Fruit fly (Drosophila melanogaster) whole organism, adult: ENCODE results near the gene CG1324.

Experiments used
- CG11617 ChIP-seq: fragments of 200-800 bp; sonication (Bioruptor generic); optimal IDR thresholded peaks from 2 replicates; lab custom pipeline; 2017; ENCODE audit warnings: mild to moderate bottlenecking, missing biosample characterization, missing genetic modification reagents, missing genetic modification characterization
- CG12768 ChIP-seq: fragments of 200-800 bp; sonication (Bioruptor generic); optimal IDR thresholded peaks from 2 replicates; lab custom pipeline; 2017; ENCODE audit warnings: missing biosample characterization, missing genetic modification characterization, mild to moderate bottlenecking, moderate library complexity, missing genetic modification reagents
- CG14711 ChIP-seq: fragments of 200-800 bp; sonication (Bioruptor generic); optimal IDR thresholded peaks from 2 replicates; lab custom pipeline; 2018; ENCODE audit warnings: missing biosample characterization, mild to moderate bottlenecking, missing genetic modification characterization, moderate library complexity
- CG1620 ChIP-seq: fragments of 200-800 bp; sonication (Bioruptor generic); optimal IDR thresholded peaks from 2 replicates; lab custom pipeline; 2016; ENCODE audit warnings: missing biosample characterization, missing genetic modification characterization
- CG33017 ChIP-seq: fragments of 200-800 bp; sonication (Bioruptor generic); optimal IDR thresholded peaks from 2 replicates; lab custom pipeline; 2018; ENCODE audit warnings: missing biosample characterization, mild to moderate bottlenecking, missing genetic modification characterization, moderate library complexity
- CG5204 ChIP-seq: fragments of 200-800 bp; sonication (Bioruptor generic); optimal IDR thresholded peaks from 2 replicates; lab custom pipeline; 2016; ENCODE audit warnings: missing biosample characterization, missing genetic modification characterization
- CG7045 ChIP-seq: fragments of 200-800 bp; sonication (Bioruptor generic); optimal IDR thresholded peaks from 2 replicates; lab custom pipeline; 2017; ENCODE audit warnings: missing biosample characterization, mild to moderate bottlenecking, missing genetic modification characterization
- CG7101 ChIP-seq: fragments of 200-800 bp; sonication (Bioruptor generic); optimal IDR thresholded peaks from 2 replicates; lab custom pipeline; 2018; ENCODE audit warnings: missing biosample characterization, mild to moderate bottlenecking, missing genetic modification characterization, moderate library complexity
- Clk ChIP-seq: fragments of 200-800 bp; sonication (Bioruptor generic); optimal IDR thresholded peaks from 2 replicates; lab custom pipeline; 2017; ENCODE audit warnings: missing biosample characterization, missing genetic modification characterization
- Crg-1 ChIP-seq: fragments of 200-800 bp; sonication (Bioruptor generic); optimal IDR thresholded peaks from 2 replicates; lab custom pipeline; 2016; ENCODE audit warnings: missing biosample characterization, missing genetic modification characterization
- Hr96 ChIP-seq: fragments of 200-800 bp; sonication (Bioruptor generic); optimal IDR thresholded peaks from 2 replicates; lab custom pipeline; 2016; ENCODE audit warnings: missing biosample characterization, missing genetic modification characterization
- Mnt ChIP-seq: fragments of 200-800 bp; sonication (Bioruptor generic); optimal IDR thresholded peaks from 2 replicates; lab custom pipeline; 2016; ENCODE audit warnings: missing biosample characterization, mild to moderate bottlenecking, missing genetic modification characterization
- bab1 ChIP-seq: fragments of 200-800 bp; sonication (Bioruptor generic); optimal IDR thresholded peaks from 3 replicates; lab custom pipeline; 2019; ENCODE audit warnings: missing biosample characterization, mild to moderate bottlenecking, missing genetic modification characterization, moderate library complexity
- cic ChIP-seq: fragments of 200-800 bp; sonication (Bioruptor generic); optimal IDR thresholded peaks from 2 replicates; lab custom pipeline; 2017; ENCODE audit warnings: missing biosample characterization, mild to moderate bottlenecking, missing genetic modification characterization, moderate library complexity
- cnc ChIP-seq, 2 experiments: fragments of >200 bp; optimal IDR thresholded peaks; 2 replicates each; lab custom pipeline; 2017
- kay ChIP-seq: fragments of 200-800 bp; sonication (Bioruptor generic); peaks from one replicate; lab custom pipeline; 2016; ENCODE audit warnings: missing biosample characterization, missing genetic modification characterization, borderline replicate concordance
- ovo ChIP-seq: fragments of 200-800 bp; sonication (Bioruptor generic); optimal IDR thresholded peaks from 2 replicates; lab custom pipeline; 2016; ENCODE audit warnings: missing biosample characterization, missing genetic modification characterization
- pad ChIP-seq: fragments of 200-800 bp; sonication (Bioruptor generic); optimal IDR thresholded peaks from 3 replicates; lab custom pipeline; 2017; ENCODE audit warnings: missing biosample characterization, missing genetic modification characterization, mild to moderate bottlenecking, moderate library complexity, missing genetic modification reagents
- tj ChIP-seq: fragments of 200-800 bp; sonication (Bioruptor generic); optimal IDR thresholded peaks from 3 replicates; lab custom pipeline; 2017; ENCODE audit warnings: missing biosample characterization, mild to moderate bottlenecking, missing genetic modification characterization, moderate library complexity
- toe ChIP-seq: fragments of 200-800 bp; sonication (Bioruptor generic); optimal IDR thresholded peaks from 2 replicates; lab custom pipeline; 2016; ENCODE audit warnings: missing biosample characterization, missing genetic modification characterization

CG1324 gene

DNA sequence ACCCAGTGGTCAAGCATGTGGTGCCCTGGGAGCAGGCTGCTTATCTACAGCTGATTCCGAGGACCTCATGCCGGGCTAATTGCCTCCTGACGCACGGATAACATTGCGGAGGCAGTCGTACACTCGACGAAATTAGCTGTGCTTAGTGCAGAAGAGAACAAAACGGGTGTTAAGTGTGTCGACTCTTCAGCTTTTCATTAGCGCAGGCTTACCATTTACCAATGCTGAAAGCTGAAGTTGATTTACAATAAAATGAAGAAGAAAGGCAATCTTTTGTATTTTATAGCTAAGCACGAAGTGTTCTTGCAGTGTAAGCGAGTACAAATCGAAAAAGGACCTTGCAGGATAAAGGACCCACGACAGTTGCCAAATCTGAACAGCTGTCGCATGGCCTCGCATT lies 17.4 kb upstream of the CG1324 start:
- TF ChIP-seq Clk (no peak), Mnt (GFP tag; lab: Kevin White, UChicago) (no peak), cic (no peak), Crg-1 (GFP tag; lab: Kevin White, UChicago) (no peak), CG11617 (GFP tag; lab: Kevin White, UChicago) (no peak)

DNA sequence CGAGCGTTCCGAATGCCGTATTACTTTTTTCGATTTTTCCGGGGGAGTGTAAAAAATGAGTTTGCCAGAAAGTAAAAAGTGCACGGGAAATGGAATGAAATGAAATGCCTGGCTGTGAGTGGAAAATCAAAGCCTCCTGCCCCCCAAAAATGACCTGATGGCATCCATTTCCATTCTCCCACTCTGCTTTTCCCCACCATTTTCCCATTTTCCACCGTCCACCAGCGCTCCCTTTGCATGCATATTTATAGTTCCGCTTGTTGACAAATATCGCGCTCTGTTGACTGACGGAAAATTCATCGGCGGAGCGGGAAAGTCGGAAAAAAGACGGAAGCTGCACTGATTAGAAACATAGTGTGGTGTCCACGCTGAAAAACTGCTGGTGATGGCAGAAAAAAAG lies 10.1 kb upstream of the CG1324 start, which contains the start of gene CG15452:
Gene CG15452, minus strand, starts transcription at position 101 of the 400 bp plus-strand sequence.
- TF ChIP-seq kay (GFP tag; lab: Kevin White, UChicago) (no peak), CG7045 (GFP tag; lab: Kevin White, UChicago) (no peak), CG14711 (tag; lab: Kevin White, UChicago) (no peak), Hr96 (no peak), cic (no peak), CG11617 (GFP tag; lab: Kevin White, UChicago) (no peak), bab1 (GFP tag; lab: Kevin White, UChicago) (no peak), ovo (GFP tag; lab: Kevin White, UChicago) (no peak), CG7101 (no peak)

DNA sequence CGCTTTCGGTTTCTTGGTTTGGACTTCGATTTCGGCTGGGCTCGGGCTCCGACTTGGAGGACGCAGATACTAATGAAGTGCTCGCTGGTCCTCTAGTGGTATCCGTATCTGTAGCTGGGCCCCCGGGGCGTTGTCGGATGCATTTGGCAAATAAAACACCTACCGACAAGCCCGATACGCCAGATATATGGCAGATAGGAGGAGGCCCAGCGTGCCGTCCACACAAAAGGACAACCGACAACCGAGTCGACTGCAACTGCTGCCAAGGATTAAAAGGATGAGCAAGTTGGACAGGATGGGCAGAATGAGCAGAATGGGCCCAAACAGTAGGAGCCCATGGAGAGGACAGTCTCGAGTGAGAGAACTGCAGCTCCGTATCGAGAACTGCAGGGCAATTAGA lies 3.8 kb upstream of the CG1324 start:
- TF ChIP-seq CG11617 (GFP tag; lab: Kevin White, UChicago), result no peak
- TF ChIP-seq bab1 (GFP tag; lab: Kevin White, UChicago), result no peak
- TF ChIP-seq Mnt (GFP tag; lab: Kevin White, UChicago), result no peak
- TF ChIP-seq CG12768 (GFP tag; lab: Kevin White, UChicago), result no peak
- no peak for TF ChIP-seq Hr96
- no peak for TF ChIP-seq toe
- no peak for TF ChIP-seq pad (GFP tag; lab: Kevin White, UChicago)
- TF ChIP-seq CG5204 (GFP tag; lab: Kevin White, UChicago), result no peak
- TF ChIP-seq kay (GFP tag; lab: Kevin White, UChicago), result no peak
- TF ChIP-seq tj (GFP tag; lab: Kevin White, UChicago), result no peak
- TF ChIP-seq Crg-1 (GFP tag; lab: Kevin White, UChicago), result no peak
- no peak for TF ChIP-seq cic
- TF ChIP-seq Clk, result no peak
- no peak for TF ChIP-seq ovo (GFP tag; lab: Kevin White, UChicago)
- TF ChIP-seq CG1620 (GFP tag; lab: Kevin White, UChicago), result no peak
- no peak for TF ChIP-seq cnc (optimal IDR thresholded peaks at IDR 0.05; lab: Kevin White, UChicago)
- TF ChIP-seq CG7045 (GFP tag; lab: Kevin White, UChicago), result no peak

DNA sequence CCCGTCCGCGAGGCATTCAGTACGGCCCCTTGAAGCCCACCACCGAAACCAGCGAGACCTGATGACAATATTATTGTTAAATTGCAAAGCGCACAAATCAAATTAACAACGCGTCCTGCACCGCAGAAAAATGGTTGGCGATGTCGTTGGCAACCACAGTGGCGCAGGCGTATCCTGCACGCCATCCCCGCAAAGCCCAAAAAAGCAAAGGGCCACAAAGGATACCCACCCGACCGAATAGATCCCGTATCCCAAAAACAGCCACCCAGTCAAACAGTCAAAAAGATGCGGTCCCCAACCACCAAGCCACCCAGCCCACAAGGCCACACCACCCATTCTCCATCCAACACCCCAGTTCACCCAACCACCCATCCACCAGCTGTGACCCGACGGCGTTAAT lies 4.3 kb downstream of the CG1324 start:
- no peak for TF ChIP-seq pad (GFP tag; lab: Kevin White, UChicago)
- TF ChIP-seq Mnt (GFP tag; lab: Kevin White, UChicago), result no peak
- no peak for TF ChIP-seq CG14711 (tag; lab: Kevin White, UChicago)
- TF ChIP-seq cic, result no peak

DNA sequence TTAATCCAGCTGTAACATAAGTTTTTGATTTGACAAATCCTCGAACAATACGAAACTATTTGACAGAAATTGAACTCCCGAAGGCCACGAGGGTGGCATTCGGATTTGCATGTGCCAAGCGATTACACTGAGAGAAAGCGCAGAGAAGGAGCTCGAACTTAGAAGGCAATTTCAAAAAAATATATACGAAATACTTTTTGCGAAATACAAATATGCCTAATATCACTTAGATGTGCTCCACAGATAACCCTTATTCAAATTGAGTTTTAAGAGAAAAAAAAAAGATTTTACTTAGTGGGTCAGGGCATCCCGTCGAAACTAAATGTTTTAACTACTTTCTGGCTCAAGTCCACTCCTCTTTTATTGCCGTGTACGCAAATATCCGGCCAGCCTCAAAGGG lies 7.2 kb downstream of the CG1324 start:
- TF ChIP-seq CG33017 (no peak), toe (no peak), CG12768 (GFP tag; lab: Kevin White, UChicago) (no peak), pad (GFP tag; lab: Kevin White, UChicago) (no peak), Clk (no peak), Crg-1 (GFP tag; lab: Kevin White, UChicago) (no peak)

DNA sequence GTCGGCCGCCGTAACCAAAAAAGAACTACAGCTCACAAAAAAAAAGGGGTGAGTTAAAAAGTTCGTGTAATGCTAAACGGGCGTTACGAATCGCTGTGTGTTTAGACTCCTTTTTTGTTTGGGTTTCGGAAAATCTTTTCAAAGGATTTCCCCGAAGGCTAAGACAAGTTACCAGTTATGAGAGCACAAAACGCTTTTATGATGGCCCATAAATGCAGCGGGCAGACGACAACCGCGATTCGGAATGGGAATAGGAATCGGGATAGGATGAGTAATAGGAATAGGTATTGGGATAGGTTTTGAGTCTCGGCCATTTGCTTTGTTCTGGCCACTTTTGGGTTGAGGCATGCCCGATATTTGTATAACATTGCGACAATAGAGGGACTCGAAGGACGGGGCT lies 11.3 kb downstream of the CG1324 start:
- TF ChIP-seq cic (no peak), CG1620 (GFP tag; lab: Kevin White, UChicago) (no peak), cnc (optimal IDR thresholded peaks at IDR 0.05; lab: Kevin White, UChicago) (no peak), CG5204 (GFP tag; lab: Kevin White, UChicago) (no peak), CG14711 (tag; lab: Kevin White, UChicago) (no peak), CG33017 (no peak), Crg-1 (GFP tag; lab: Kevin White, UChicago) (no peak), Clk (no peak), CG12768 (GFP tag; lab: Kevin White, UChicago) (no peak), CG11617 (GFP tag; lab: Kevin White, UChicago) (no peak)

DNA sequence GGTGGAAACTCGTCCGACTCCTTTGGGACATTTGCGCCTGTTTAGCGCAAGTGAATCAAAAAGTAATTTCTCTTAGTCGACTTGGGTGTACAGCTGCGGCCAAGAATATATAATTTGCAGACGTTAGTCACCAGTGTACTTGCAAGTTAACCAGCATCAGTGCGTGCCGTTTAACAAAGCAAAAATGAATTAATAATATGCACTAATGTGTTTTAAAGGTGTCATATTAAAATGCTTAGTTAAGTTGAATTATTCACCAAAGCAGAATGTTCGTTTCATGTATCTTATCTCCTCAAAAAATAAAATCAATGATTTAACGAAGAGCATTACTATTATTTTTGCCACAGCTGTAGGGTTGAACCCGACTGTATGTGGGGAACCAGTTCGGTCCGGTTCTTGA lies 12.6 kb downstream of the CG1324 start:
- TF ChIP-seq CG33017 (no peak), tj (GFP tag; lab: Kevin White, UChicago) (no peak), CG12768 (GFP tag; lab: Kevin White, UChicago) (no peak), Hr96 (no peak), CG7045 (GFP tag; lab: Kevin White, UChicago) (no peak), ovo (GFP tag; lab: Kevin White, UChicago) (no peak), cic (no peak), CG7101 (no peak)

DNA sequence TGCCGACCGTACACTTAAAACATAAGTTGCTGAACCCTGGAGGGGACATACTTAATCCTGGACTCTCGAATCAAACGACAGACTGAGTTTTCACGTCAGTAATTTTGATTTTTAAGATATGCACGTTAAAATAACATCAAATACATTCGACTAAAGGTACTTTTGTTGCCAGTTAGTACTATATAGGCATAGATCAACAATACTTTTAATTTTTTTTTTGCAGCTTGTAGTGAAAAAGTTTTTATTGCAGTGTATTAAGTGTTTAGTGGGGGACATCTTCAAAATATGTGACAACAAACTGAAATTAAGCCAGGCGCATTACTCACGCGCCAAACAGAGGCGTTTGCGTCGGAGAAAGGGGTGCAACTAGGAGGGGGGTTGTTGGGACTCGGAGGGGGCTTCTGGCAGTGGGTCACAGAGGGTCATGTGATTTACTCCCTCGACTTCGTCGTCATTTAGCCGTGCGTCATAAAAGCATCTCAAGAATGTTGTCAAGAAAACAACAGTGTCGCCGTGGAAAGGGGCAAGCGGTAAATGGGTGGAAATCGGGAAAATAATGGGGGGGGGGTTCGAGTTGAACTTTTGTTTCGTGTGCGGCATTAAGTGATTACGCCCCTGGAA lies 13.9 kb downstream of the CG1324 start:
- TF ChIP-seq CG7045 (GFP tag; lab: Kevin White, UChicago) (no peak), toe (no peak), bab1 (GFP tag; lab: Kevin White, UChicago) (no peak), CG1620 (GFP tag; lab: Kevin White, UChicago) (no peak), cic (no peak), CG7101 (no peak), pad (GFP tag; lab: Kevin White, UChicago) (no peak), CG12768 (GFP tag; lab: Kevin White, UChicago) (no peak), tj (GFP tag; lab: Kevin White, UChicago) (no peak), CG33017 (no peak), Crg-1 (GFP tag; lab: Kevin White, UChicago) (no peak), CG14711 (tag; lab: Kevin White, UChicago) (no peak), ovo (GFP tag; lab: Kevin White, UChicago) (no peak), Hr96 (no peak), CG11617 (GFP tag; lab: Kevin White, UChicago) (no peak)
